Worm (Caenorhabditis elegans): ENCODE results near the gene C01G6.4.

The C01G6.4 gene

DNA sequence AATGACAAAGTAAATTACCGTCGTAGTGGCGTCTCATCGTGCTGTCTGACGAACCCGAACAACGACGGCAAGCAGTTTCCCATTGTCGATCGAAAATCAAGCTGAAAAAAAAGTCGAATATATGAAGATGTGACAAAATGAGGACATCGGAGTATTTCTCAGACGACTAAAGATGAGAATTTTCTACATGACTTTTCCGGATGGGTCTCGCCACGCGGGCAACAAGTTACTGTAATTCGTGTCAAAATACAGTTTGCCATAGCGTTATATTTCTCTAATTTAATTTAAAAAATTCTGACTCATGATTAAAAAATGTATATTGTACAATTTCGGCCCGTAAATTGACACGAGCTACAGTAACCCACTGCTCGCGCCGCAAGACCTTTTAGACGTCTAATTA, at the start of gene C01G6.4:
Gene C01G6.4, minus strand, starts transcription at position 101 of the 400 bp plus-strand sequence.
- no peak for TF ChIP-seq unc-62 (GFP tag; optimal IDR thresholded peaks at IDR 0.05)

- no peak for TF ChIP-seq unc-62 (GFP tag; optimal IDR thresholded peaks at IDR 0.05)
Observed at ce11 chrII:9319058-9319915, 46.4 kb upstream of the C01G6.4 start, which contains the start of the genes csa-1 and wdfy-2. TSS of gene csa-1 (minus strand) at chrII:9319726. TSS of gene wdfy-2 (plus strand) at chrII:9319865.

DNA sequence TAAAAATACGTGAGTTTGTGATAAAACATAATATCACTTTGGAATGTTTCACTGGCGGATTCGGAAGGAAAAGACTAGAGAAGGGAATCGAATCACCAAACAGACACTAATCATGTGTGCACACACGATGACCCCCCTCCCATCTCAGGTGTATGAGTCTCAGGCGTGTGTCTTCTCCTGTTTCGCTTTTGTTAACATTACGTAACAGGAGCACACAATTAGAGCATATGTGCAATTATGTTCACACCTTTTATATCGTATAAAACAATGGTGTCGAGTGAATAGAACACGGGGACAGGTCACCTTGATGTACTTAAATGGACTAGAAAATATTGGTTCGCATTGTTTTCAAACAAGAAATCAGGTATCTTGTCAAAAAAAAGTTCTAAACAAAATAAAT, 44.0 kb upstream of the C01G6.4 start:
- TF ChIP-seq unc-62 (GFP tag; optimal IDR thresholded peaks at IDR 0.05) = no peak

ce11 chrII:9315692-9316091, 42.9 kb upstream of the C01G6.4 start:
- TF ChIP-seq unc-62 (GFP tag; optimal IDR thresholded peaks at IDR 0.05) = no peak

- TF ChIP-seq unc-62 (GFP tag; optimal IDR thresholded peaks at IDR 0.05) = no peak
Observed at ce11 chrII:9314733-9315132, 41.9 kb upstream of the C01G6.4 start.

- TF ChIP-seq unc-62 (GFP tag; optimal IDR thresholded peaks at IDR 0.05) = no peak
Observed at ce11 chrII:9313335-9313734, 40.5 kb upstream of the C01G6.4 start.

DNA sequence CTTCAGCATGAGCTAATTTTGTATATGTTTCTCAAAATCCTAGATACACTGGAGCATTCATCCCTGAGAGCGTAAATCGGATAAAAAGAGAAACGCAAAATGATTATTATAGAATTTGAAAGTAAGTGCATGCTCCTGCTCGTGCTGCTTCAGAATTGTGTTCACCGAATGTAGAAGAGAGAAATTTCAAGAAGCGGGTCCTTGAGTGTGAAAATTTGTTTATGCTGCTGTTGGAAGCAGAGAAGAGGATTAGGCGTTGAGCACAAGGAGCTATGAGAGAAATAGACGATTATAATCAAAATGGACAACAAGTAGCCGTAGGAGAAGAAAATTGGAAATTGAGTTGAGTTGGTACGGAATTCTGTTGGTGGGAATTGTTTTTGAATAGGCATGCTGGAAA, 38.9 kb upstream of the C01G6.4 start:
- no peak for TF ChIP-seq unc-62 (GFP tag; optimal IDR thresholded peaks at IDR 0.05)

DNA sequence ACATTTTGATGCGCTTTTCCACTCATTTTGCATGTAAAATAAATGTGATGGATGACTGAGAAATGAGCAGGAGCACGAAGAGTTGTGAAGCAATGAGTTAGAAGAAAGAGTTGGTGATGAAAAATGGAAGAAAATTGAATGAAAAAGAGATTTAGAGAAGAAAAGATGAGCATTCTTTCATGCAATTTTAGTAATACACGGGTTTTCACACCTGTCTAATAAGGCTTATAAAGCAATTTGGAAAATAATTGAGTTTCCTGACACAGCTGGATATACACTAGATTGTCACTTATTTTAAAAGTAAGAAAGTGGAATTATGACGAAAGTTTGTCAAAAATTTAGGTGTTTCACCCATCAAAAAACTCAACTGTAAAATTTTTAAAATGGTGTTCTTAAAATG, 38.0 kb upstream of the C01G6.4 start:
- TF ChIP-seq unc-62 (GFP tag; optimal IDR thresholded peaks at IDR 0.05) = no peak

- TF ChIP-seq unc-62 (GFP tag; optimal IDR thresholded peaks at IDR 0.05) = no peak
Observed at ce11 chrII:9310204-9310603, 37.4 kb upstream of the C01G6.4 start, which contains the start of gene cam-1. TSS of gene cam-1 (minus strand) at chrII:9310304.

DNA sequence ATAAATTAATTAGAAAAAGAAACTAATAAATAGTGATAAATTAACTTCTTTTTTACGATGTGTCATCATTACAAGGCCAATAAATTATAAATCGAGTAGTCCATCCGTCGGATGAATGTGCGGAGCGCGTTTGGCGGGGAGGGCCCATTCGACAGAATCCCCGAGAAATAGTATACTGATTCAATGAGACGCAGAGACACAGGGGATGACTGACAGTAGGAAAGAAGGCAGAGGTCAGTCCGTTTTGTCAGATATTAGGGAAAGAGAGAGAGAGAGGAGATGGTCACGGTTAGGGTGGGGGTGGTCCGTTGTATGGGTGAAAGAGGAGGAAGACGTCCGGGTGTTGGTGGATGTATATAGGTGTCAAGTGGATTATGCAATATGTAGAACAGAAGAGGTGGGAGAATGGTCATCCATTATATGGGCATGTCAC, 35.8 kb upstream of the C01G6.4 start:
- no peak for TF ChIP-seq unc-62 (GFP tag; optimal IDR thresholded peaks at IDR 0.05)

ce11 chrII:9306835-9307234, 34.0 kb upstream of the C01G6.4 start:
- TF ChIP-seq unc-62 (GFP tag; optimal IDR thresholded peaks at IDR 0.05) = no peak

DNA sequence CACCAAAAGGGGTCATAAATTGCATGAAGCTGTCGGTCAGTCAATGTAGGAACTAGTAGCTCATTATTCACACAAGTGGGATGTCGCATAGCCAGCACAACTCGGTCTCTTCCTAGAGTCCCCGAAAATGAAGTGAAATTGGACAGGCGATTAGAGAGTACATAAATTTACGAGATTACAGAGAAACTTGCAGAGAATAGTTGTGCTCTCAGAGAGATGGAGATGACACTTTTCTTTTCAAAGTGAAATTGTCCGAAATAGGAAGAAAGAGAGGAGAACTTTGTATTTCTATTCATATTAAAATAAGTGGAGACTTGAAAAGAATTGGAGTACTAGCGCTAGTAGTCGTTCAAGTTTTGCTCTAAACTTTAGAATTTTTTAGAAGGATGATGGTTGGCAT, 32.7 kb upstream of the C01G6.4 start:
- TF ChIP-seq unc-62 (GFP tag; optimal IDR thresholded peaks at IDR 0.05) = no peak

DNA sequence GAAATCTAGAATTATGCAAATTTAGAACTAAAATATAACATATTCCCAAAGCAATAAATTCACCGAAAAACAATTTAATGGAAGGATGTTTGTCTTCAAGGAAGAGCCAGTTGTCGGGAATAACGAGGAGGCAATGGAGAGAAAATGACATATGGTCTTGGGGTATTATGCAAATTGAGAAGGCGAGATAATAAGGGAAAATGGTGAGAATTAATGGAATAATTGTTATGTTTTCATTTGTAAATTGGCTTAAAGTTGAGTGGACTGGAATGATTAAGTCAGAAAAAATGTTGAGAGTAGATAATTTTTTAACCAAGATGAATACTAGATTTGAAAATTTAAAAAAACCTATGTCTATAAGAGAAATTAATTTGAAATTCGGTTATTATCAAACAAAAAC, 32.0 kb upstream of the C01G6.4 start:
- TF ChIP-seq unc-62 (GFP tag; optimal IDR thresholded peaks at IDR 0.05) = no peak

ce11 chrII:9303545-9303944, 30.7 kb upstream of the C01G6.4 start:
- no peak for TF ChIP-seq unc-62 (GFP tag; optimal IDR thresholded peaks at IDR 0.05)

DNA sequence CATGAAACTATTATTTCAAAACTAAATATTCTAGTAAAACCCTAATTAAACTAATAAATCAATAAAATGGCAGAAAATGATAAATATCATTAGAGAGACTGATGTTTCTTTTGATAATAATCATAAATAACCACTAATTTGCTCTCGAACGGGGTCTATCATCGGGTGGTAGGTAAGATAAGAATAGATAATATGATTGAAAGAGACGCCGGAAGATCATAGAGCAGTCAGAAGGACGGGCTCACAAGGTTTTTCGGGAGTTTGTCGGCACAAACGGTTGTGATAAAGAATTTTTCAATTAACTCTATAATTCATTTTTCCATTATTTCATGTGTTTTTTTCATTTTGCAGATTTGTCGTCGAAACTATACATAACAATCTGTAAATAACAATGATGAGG, 28.2 kb upstream of the C01G6.4 start:
- TF ChIP-seq unc-62 (GFP tag; optimal IDR thresholded peaks at IDR 0.05) = no peak

- no peak for TF ChIP-seq unc-62 (GFP tag; optimal IDR thresholded peaks at IDR 0.05)
Observed at ce11 chrII:9299679-9300078, 26.8 kb upstream of the C01G6.4 start.

DNA sequence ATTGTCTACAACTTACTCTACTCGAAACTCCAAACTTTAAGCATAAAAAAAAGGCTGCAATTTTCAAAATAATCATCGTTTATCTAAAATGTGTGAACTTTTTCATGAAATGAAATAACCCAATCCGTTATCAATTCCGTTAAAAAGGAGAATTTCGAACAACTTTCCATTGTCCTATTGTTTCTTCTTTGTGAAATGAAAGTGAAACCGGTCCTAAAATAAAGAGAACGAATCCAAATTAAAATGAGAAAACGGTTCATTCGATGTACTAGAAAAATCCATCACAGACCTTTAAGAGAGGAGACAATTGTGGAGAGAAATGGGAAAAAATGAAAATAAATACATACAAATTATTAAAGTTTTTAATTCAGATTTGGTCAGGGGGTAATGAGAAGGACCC, 22.8 kb upstream of the C01G6.4 start, which contains the start of gene C01G6.9:
Gene C01G6.9, minus strand, starts transcription at position 141 of the 400 bp plus-strand sequence.
- no peak for TF ChIP-seq unc-62 (GFP tag; optimal IDR thresholded peaks at IDR 0.05)
